Fruit fly (Drosophila melanogaster) whole organism, pupa: Measurements from ENCODE around the gene CG5853.

Experiments used
- CG10348 ChIP-seq: fragments of 200-800 bp; sonication (Bioruptor generic); IDR thresholded peaks from 2 replicates; pipeline ENCODE4 v1.3.6; 2022; ENCODE audit warnings: missing biosample characterization, missing genetic modification characterization
- CG13204 ChIP-seq: fragments of 200-800 bp; sonication (Bioruptor generic); optimal IDR thresholded peaks from 2 replicates; lab custom pipeline; 2018; ENCODE audit warnings: missing biosample characterization, mild to moderate bottlenecking, missing genetic modification characterization, moderate library complexity
- CG9948 ChIP-seq: fragments of 200-800 bp; sonication (Bioruptor generic); optimal IDR thresholded peaks from 2 replicates; lab custom pipeline; 2018; ENCODE audit warnings: missing biosample characterization, mild to moderate bottlenecking, missing genetic modification characterization, moderate library complexity
- D1 ChIP-seq: fragments of 200-800 bp; sonication (Bioruptor generic); optimal IDR thresholded peaks from 2 replicates; lab custom pipeline; 2018; ENCODE audit warnings: missing biosample characterization, mild to moderate bottlenecking, missing genetic modification characterization, moderate library complexity
- EcR ChIP-seq: fragments of 200-800 bp; sonication (Bioruptor generic); optimal IDR thresholded peaks from 3 replicates; lab custom pipeline; 2019; ENCODE audit warnings: missing biosample characterization, missing genetic modification characterization, mild to moderate bottlenecking, moderate library complexity, missing genetic modification reagents
- Ets98B ChIP-seq: fragments of 200-800 bp; sonication (Bioruptor generic); IDR thresholded peaks from 2 replicates; pipeline ENCODE4 v1.3.6; 2022; ENCODE audit warnings: missing biosample characterization, missing genetic modification characterization

DNA sequence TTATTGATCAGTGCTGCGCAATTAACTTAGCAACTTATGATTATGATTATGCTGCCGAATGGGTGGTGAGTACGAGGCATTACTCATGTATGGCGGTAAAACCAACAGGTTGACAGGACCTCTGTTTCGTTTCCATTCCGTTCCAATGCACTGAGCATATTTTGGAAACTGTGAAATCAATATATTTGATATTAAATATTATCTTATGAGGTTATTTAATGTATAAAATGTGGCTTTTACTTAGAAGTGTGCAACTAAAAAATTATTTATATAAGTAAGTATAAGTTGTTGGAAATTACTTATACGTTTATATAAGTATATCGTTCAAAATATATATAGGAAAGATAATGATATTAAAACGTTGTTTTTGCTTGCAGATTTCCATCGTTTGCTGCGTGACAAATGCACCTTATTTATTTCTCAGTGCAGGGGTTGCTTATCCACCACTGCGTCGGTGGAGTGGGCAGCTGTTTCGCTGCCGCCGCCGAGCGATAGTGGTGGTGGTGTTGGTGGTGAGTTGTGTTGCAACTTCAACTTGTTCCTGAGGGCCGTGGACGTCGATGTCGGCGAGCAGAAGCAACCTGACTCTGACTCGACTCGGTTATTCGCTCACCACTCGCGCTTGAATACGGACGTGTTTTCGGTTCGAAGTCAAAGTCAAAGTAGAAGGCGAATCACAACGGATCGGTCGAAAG lies 36.8 kb upstream of the CG5853 start, which contains the start of gene bib:
- peak; percentile 97 for TF ChIP-seq D1 (tag; lab: Kevin White, UChicago)
- TF ChIP-seq Ets98B (GFP tag; lab: Robert Waterston, UW) = peak; percentile 51
- TF ChIP-seq CG10348 (GFP tag; lab: Robert Waterston, UW) = no peak
- peak; percentile 96 for TF ChIP-seq CG9948 (tag; lab: Kevin White, UChicago)
- TF ChIP-seq EcR = peak; percentile 56
- TF ChIP-seq CG13204 (GFP tag; lab: Kevin White, UChicago) = peak; percentile 82
